Worm (Caenorhabditis elegans) whole organism, L4 larva: ENCODE measurements around the gene T07E3.4.
A peak's percentile ranks its signal among the peaks of the same experiment; 100 is the strongest.

Experiments used
- F10B5.3 ChIP-seq: sonication (generic microtip); optimal IDR thresholded peaks from 2 replicates; lab custom pipeline; 2016; ENCODE audit warnings: mild to moderate bottlenecking, missing genetic modification characterization, missing compliant biosample characterization
- F37D6.2 ChIP-seq: sonication (generic microtip); optimal IDR thresholded peaks from 2 replicates; lab custom pipeline; 2016; ENCODE audit warnings: mild to moderate bottlenecking, missing genetic modification characterization, missing compliant biosample characterization
- F44E2.7 ChIP-seq: fragments of 200-800 bp; sonication (Bioruptor generic); IDR thresholded peaks from 2 replicates; pipeline ENCODE4 v2.1.2; 2022; ENCODE audit warnings: missing genetic modification characterization, missing compliant biosample characterization
- T20F7.1 ChIP-seq: fragments of 200-800 bp; sonication (Bioruptor generic); optimal IDR thresholded peaks from 2 replicates; lab custom pipeline; 2018; ENCODE audit warnings: mild to moderate bottlenecking, missing genetic modification characterization, missing compliant biosample characterization
- Y105C5A.15 ChIP-seq: fragments of 200-800 bp; sonication (Bioruptor generic); IDR thresholded peaks from 2 replicates; pipeline ENCODE4 v1.3.6; 2022; ENCODE audit warnings: missing genetic modification characterization, missing compliant biosample characterization
- Y48G9A.11 ChIP-seq: fragments of 200-800 bp; sonication (Bioruptor generic); IDR thresholded peaks from 2 replicates; pipeline ENCODE4 v1.3.6; 2022; ENCODE audit warnings: missing genetic modification reagents, missing genetic modification characterization, missing compliant biosample characterization
- Y5F2A.4 ChIP-seq: fragments of 200-800 bp; sonication (Bioruptor generic); optimal IDR thresholded peaks from 2 replicates; lab custom pipeline; 2018; ENCODE audit warnings: mild to moderate bottlenecking, missing genetic modification characterization, missing compliant biosample characterization
- Y75B8A.6 ChIP-seq: fragments of 200-800 bp; sonication (Bioruptor generic); IDR thresholded peaks from 2 replicates; pipeline ENCODE4 v1.3.6; 2022; ENCODE audit warnings: missing genetic modification reagents, missing genetic modification characterization, missing compliant biosample characterization
- ZK337.2 ChIP-seq: fragments of 200-800 bp; sonication (Bioruptor generic); IDR thresholded peaks from 2 replicates; pipeline ENCODE4 v1.3.6; 2022; ENCODE audit warnings: missing genetic modification reagents, missing genetic modification characterization, missing compliant biosample characterization
- ZK546.5 ChIP-seq, 2 experiments: sonication (generic microtip); optimal IDR thresholded peaks; 2 replicates each; lab custom pipeline; 2017; ENCODE audit warnings: missing biosample characterization in 2 of 2, missing genetic modification characterization in 2 of 2
- aha-1 ChIP-seq: fragments of 150-350 bp; peaks from one replicate; lab custom pipeline; 2014; ENCODE audit warnings: missing biosample characterization, missing genetic modification characterization
- ceh-28 ChIP-seq: fragments of 150-350 bp; optimal IDR thresholded peaks from 2 replicates; lab custom pipeline; 2014; ENCODE audit warnings: missing biosample characterization, missing genetic modification reagents, missing genetic modification characterization
- ceh-44 ChIP-seq: fragments of 200-800 bp; sonication (Bioruptor generic); IDR thresholded peaks from 2 replicates; pipeline ENCODE4 v1.3.6; 2022; ENCODE audit warnings: missing genetic modification reagents, missing genetic modification characterization, missing compliant biosample characterization
- ceh-62 ChIP-seq: sonication (generic microtip); optimal IDR thresholded peaks from 2 replicates; lab custom pipeline; 2017; ENCODE audit warnings: missing biosample characterization, missing genetic modification characterization
- ceh-82 ChIP-seq: sonication (generic microtip); optimal IDR thresholded peaks from 2 replicates; lab custom pipeline; 2017; ENCODE audit warnings: missing biosample characterization, missing genetic modification characterization
- daf-12 ChIP-seq: fragments of 150-350 bp; optimal IDR thresholded peaks from 2 replicates; lab custom pipeline; 2014; ENCODE audit warnings: missing biosample characterization, missing genetic modification reagents, missing genetic modification characterization
- daf-16 ChIP-seq, 3 experiments: sonication (generic microtip); optimal IDR thresholded peaks; 2 replicates each; lab custom pipeline; 2016 to 2017; ENCODE audit warnings: missing genetic modification characterization in 3 of 3, missing genetic modification reagents in 3 of 3, mild to moderate bottlenecking in 2 of 3, missing compliant biosample characterization in 2 of 3, missing biosample characterization in 1 of 3, moderate library complexity in 1 of 3
- daf-19 ChIP-seq: fragments of 200-800 bp; sonication (Bioruptor generic); conservative IDR thresholded peaks from 2 replicates; pipeline ENCODE4 v1.3.6; 2022; ENCODE audit warnings: missing genetic modification characterization, missing compliant biosample characterization
- daf-8 ChIP-seq: fragments of 200-800 bp; sonication (Bioruptor generic); IDR thresholded peaks from 2 replicates; pipeline ENCODE4 v1.3.6; 2022; ENCODE audit warnings: missing genetic modification characterization, missing compliant biosample characterization
- dmd-8 ChIP-seq: fragments of 200-800 bp; sonication (Bioruptor generic); IDR thresholded peaks from 2 replicates; pipeline ENCODE4 v1.3.6; 2022; ENCODE audit warnings: missing genetic modification characterization, missing compliant biosample characterization
- dmd-9 ChIP-seq: fragments of 200-800 bp; sonication (Bioruptor generic); IDR thresholded peaks from 2 replicates; pipeline ENCODE4 v1.3.6; 2022; ENCODE audit warnings: missing genetic modification reagents, missing genetic modification characterization, missing compliant biosample characterization
- duxl-1 ChIP-seq: sonication (generic microtip); optimal IDR thresholded peaks from 2 replicates; lab custom pipeline; 2016; ENCODE audit warnings: mild to moderate bottlenecking, missing genetic modification characterization, moderate library complexity, missing compliant biosample characterization; ENCODE audit not compliant: poor library complexity
- fos-1 ChIP-seq: fragments of 150-350 bp; optimal IDR thresholded peaks from 2 replicates; lab custom pipeline; 2014; ENCODE audit warnings: missing biosample characterization, missing genetic modification characterization
- hlh-11 ChIP-seq: fragments of 200-800 bp; sonication (Bioruptor generic); optimal IDR thresholded peaks from 2 replicates; lab custom pipeline; 2018; ENCODE audit warnings: mild to moderate bottlenecking, missing genetic modification characterization, missing compliant biosample characterization
- jun-1 ChIP-seq: fragments of 150-350 bp; optimal IDR thresholded peaks from 2 replicates; lab custom pipeline; 2014; ENCODE audit warnings: missing biosample characterization, missing genetic modification reagents, missing genetic modification characterization
- lin-1 ChIP-seq: fragments of 200-800 bp; sonication (Bioruptor generic); IDR thresholded peaks from 2 replicates; pipeline ENCODE4 v1.3.6; 2022; ENCODE audit warnings: missing genetic modification reagents, missing genetic modification characterization, missing compliant biosample characterization
- lin-13 ChIP-seq: fragments of 150-350 bp; optimal IDR thresholded peaks from 2 replicates; lab custom pipeline; 2014; ENCODE audit warnings: missing biosample characterization, missing genetic modification reagents, missing genetic modification characterization
- lin-15B ChIP-seq: fragments of 150-350 bp; sonication (generic microtip); optimal IDR thresholded peaks from 3 replicates; lab custom pipeline; 2014; ENCODE audit warnings: missing biosample characterization, missing genetic modification characterization
- lin-38 ChIP-seq: fragments of 200-800 bp; sonication (Bioruptor generic); IDR thresholded peaks from 2 replicates; pipeline ENCODE4 v1.3.6; 2022; ENCODE audit warnings: missing genetic modification reagents, missing genetic modification characterization, missing compliant biosample characterization
- lin-39 ChIP-seq: fragments of 150-350 bp; optimal IDR thresholded peaks from 2 replicates; lab custom pipeline; 2014; ENCODE audit warnings: missing biosample characterization, missing genetic modification reagents, missing genetic modification characterization
- lir-3 ChIP-seq: sonication (generic microtip); optimal IDR thresholded peaks from 2 replicates; lab custom pipeline; 2016; ENCODE audit warnings: mild to moderate bottlenecking, missing genetic modification characterization, missing compliant biosample characterization
- lsy-2 ChIP-seq, 2 experiments: fragments of 150-350 bp in 1 of 2; sonication (generic microtip) in 1 of 2; optimal IDR thresholded peaks; 2 replicates each; lab custom pipeline; 2014 to 2017; ENCODE audit warnings: missing biosample characterization in 2 of 2, missing genetic modification characterization in 2 of 2
- mes-2 ChIP-seq: sonication (generic microtip); optimal IDR thresholded peaks from 2 replicates; lab custom pipeline; 2016; ENCODE audit warnings: missing genotype, mild to moderate bottlenecking, missing genetic modification characterization, missing compliant biosample characterization; ENCODE audit not compliant: poor library complexity, severe bottlenecking
- mxl-2 ChIP-seq: fragments of 200-800 bp; sonication (Bioruptor generic); conservative IDR thresholded peaks from 2 replicates; pipeline ENCODE4 v1.3.6; 2022; ENCODE audit warnings: missing genetic modification reagents, missing genetic modification characterization, missing compliant biosample characterization
- mxl-3 ChIP-seq: fragments of 200-800 bp; sonication (Bioruptor generic); optimal IDR thresholded peaks from 2 replicates; lab custom pipeline; 2018; ENCODE audit warnings: mild to moderate bottlenecking, missing genetic modification characterization, missing compliant biosample characterization
- nhr-102 ChIP-seq: sonication (generic microtip); optimal IDR thresholded peaks from 2 replicates; lab custom pipeline; 2016; ENCODE audit warnings: mild to moderate bottlenecking, missing genetic modification characterization, moderate library complexity, missing compliant biosample characterization
- nhr-111 ChIP-seq: fragments of 200-800 bp; sonication (Bioruptor generic); optimal IDR thresholded peaks from 2 replicates; lab custom pipeline; 2018; ENCODE audit warnings: mild to moderate bottlenecking, missing genetic modification characterization, missing compliant biosample characterization
- nhr-41 ChIP-seq: fragments of 200-800 bp; sonication (Bioruptor generic); IDR thresholded peaks from 2 replicates; pipeline ENCODE4 v1.3.6; 2022; ENCODE audit warnings: missing genetic modification reagents, missing genetic modification characterization, missing compliant biosample characterization
- nhr-42 ChIP-seq: fragments of 200-800 bp; sonication (Bioruptor generic); IDR thresholded peaks from 2 replicates; pipeline ENCODE4 v1.3.6; 2022; ENCODE audit warnings: missing genetic modification characterization, missing compliant biosample characterization
- nhr-6 ChIP-seq: fragments of 150-350 bp; optimal IDR thresholded peaks from 2 replicates; lab custom pipeline; 2014; ENCODE audit warnings: missing biosample characterization, missing genetic modification characterization
- nhr-76 ChIP-seq: fragments of 150-350 bp; optimal IDR thresholded peaks from 2 replicates; lab custom pipeline; 2014; ENCODE audit warnings: missing biosample characterization, missing genetic modification characterization
- nhr-77 ChIP-seq: fragments of 150-350 bp; optimal IDR thresholded peaks from 2 replicates; lab custom pipeline; 2014; ENCODE audit warnings: missing biosample characterization, missing genetic modification characterization
- snpc-1.2 ChIP-seq: fragments of 200-800 bp; sonication (Bioruptor generic); IDR thresholded peaks from 2 replicates; pipeline ENCODE4 v1.3.6; 2022; ENCODE audit warnings: missing genetic modification reagents, missing genetic modification characterization, missing compliant biosample characterization
- tag-97 ChIP-seq: fragments of 200-800 bp; sonication (Bioruptor generic); IDR thresholded peaks from 2 replicates; pipeline ENCODE4 v1.3.6; 2022; ENCODE audit warnings: missing genetic modification characterization, missing compliant biosample characterization
- tra-1 ChIP-seq: fragments of 200-800 bp; sonication (Bioruptor generic); IDR thresholded peaks from 2 replicates; pipeline ENCODE4 v1.3.6; 2022; ENCODE audit warnings: missing genetic modification reagents, missing genetic modification characterization, missing compliant biosample characterization
- unc-130 ChIP-seq: sonication (generic microtip); optimal IDR thresholded peaks from 2 replicates; lab custom pipeline; 2016; ENCODE audit warnings: missing genetic modification reagents, missing genetic modification characterization, missing compliant biosample characterization
- vab-7 ChIP-seq: fragments of 200-800 bp; sonication (Bioruptor generic); IDR thresholded peaks from 2 replicates; pipeline ENCODE4 v1.3.6; 2022; ENCODE audit warnings: missing genetic modification reagents, missing genetic modification characterization, missing compliant biosample characterization
- zag-1 ChIP-seq: fragments of 150-350 bp; optimal IDR thresholded peaks from 2 replicates; lab custom pipeline; 2014; ENCODE audit warnings: missing biosample characterization, missing genetic modification characterization
- zfp-3 ChIP-seq: fragments of 200-800 bp; sonication (Bioruptor generic); conservative IDR thresholded peaks from 2 replicates; pipeline ENCODE4 v1.3.6; 2022; ENCODE audit warnings: missing genetic modification reagents, missing genetic modification characterization, missing compliant biosample characterization
- zip-11 ChIP-seq: fragments of 200-800 bp; sonication (Bioruptor generic); IDR thresholded peaks from 2 replicates; pipeline ENCODE4 v1.3.6; 2022; ENCODE audit warnings: missing genetic modification characterization, missing compliant biosample characterization
- zip-2 ChIP-seq: fragments of 150-350 bp; optimal IDR thresholded peaks from 2 replicates; lab custom pipeline; 2014; ENCODE audit warnings: missing biosample characterization, missing genetic modification characterization
- ztf-11 ChIP-seq: fragments of 150-350 bp; optimal IDR thresholded peaks from 2 replicates; lab custom pipeline; 2014; ENCODE audit warnings: missing biosample characterization, missing genetic modification characterization
- ztf-7 ChIP-seq: fragments of 150-350 bp; optimal IDR thresholded peaks from 2 replicates; lab custom pipeline; 2014; ENCODE audit warnings: missing biosample characterization, missing genetic modification characterization

The T07E3.4 gene

ce11 chrIII:6946382-6946781 is 48.6 kb downstream of the T07E3.4 start, which contains the start of gene let-711:
Gene let-711 (plus strand): TSS chrIII:6946718.
- TF ChIP-seq jun-1 (tag; lab: Kevin White, UChicago) (no peak), F37D6.2 (tag; lab: Kevin White, UChicago) (no peak), aha-1 (tag; lab: Kevin White, UChicago) (peak; percentile 56), Y48G9A.11 (peak; percentile 97), lin-15B (tag; lab: Kevin White, UChicago) (no peak), lin-39 (tag; lab: Kevin White, UChicago) (no peak), daf-12 (tag; lab: Kevin White, UChicago) (no peak), nhr-102 (tag; lab: Kevin White, UChicago) (no peak), nhr-6 (tag; lab: Kevin White, UChicago) (no peak), hlh-11 (tag; lab: Kevin White, UChicago) (no peak), dmd-8 (GFP tag; lab: Robert Waterston, UW) (no peak), zfp-3 (no peak), ceh-82 (no peak), T20F7.1 (GFP tag; lab: Kevin White, UChicago) (peak; percentile 95), vab-7 (GFP tag; lab: Robert Waterston, UW) (no peak), F10B5.3 (tag; lab: Kevin White, UChicago) (no peak), lsy-2 (tag; optimal IDR thresholded peaks at IDR 0.05; lab: Kevin White, UChicago) (peak in 1 of 2 experiments; percentile 27), tag-97 (GFP tag; lab: Robert Waterston, UW) (no peak), nhr-41 (GFP tag; lab: Robert Waterston, UW) (no peak), dmd-9 (GFP tag; lab: Robert Waterston, UW) (no peak), unc-130 (no peak), nhr-111 (GFP tag; lab: Kevin White, UChicago) (no peak), nhr-77 (tag; lab: Kevin White, UChicago) (no peak), lir-3 (tag; lab: Kevin White, UChicago) (no peak), ZK337.2 (no peak), mxl-3 (GFP tag; lab: Kevin White, UChicago) (no peak), zip-2 (tag; lab: Kevin White, UChicago) (no peak), lin-1 (no peak), lin-13 (GFP tag; lab: Kevin White, UChicago) (no peak), daf-8 (GFP tag; lab: Robert Waterston, UW) (no peak), lin-38 (GFP tag; lab: Robert Waterston, UW) (no peak), mes-2 (peak; percentile 28), ZK546.5 (tag; optimal IDR thresholded peaks at IDR 0.05; lab: Kevin White, UChicago) (no peak), mxl-2 (GFP tag; lab: Robert Waterston, UW) (no peak), F44E2.7 (no peak), Y75B8A.6 (GFP tag; lab: Robert Waterston, UW) (no peak), duxl-1 (tag; lab: Kevin White, UChicago) (no peak), fos-1 (no peak), ceh-62 (tag; lab: Kevin White, UChicago) (no peak), ceh-44 (GFP tag; lab: Robert Waterston, UW) (no peak), zag-1 (tag; lab: Kevin White, UChicago) (no peak), daf-16 (GFP tag; optimal IDR thresholded peaks at IDR 0.05; lab: Kevin White, UChicago) (no peak), daf-16 (tag; optimal IDR thresholded peaks at IDR 0.05; lab: Kevin White, UChicago) (peak; percentile 18), daf-19 (GFP tag; lab: Robert Waterston, UW) (no peak), ztf-7 (tag; lab: Kevin White, UChicago) (no peak), Y5F2A.4 (GFP tag; lab: Kevin White, UChicago) (no peak), ceh-28 (tag; lab: Kevin White, UChicago) (no peak), zip-11 (no peak), nhr-76 (tag; lab: Kevin White, UChicago) (no peak), nhr-42 (GFP tag; lab: Robert Waterston, UW) (no peak), Y105C5A.15 (GFP tag; lab: Robert Waterston, UW) (no peak), tra-1 (GFP tag; lab: Robert Waterston, UW) (no peak), snpc-1.2 (GFP tag; lab: Robert Waterston, UW) (no peak), ztf-11 (tag; lab: Kevin White, UChicago) (no peak)
